Worm (Caenorhabditis elegans) whole organism, mixed stage, embryonic: ENCODE measurements around the gene D1054.3.
A peak's percentile ranks its signal among the peaks of the same experiment; 100 is the strongest.

Experiments used
- M03D4.4 ChIP-seq: sonication (generic microtip); optimal IDR thresholded peaks from 2 replicates; lab custom pipeline; 2017; ENCODE audit warnings: mild to moderate bottlenecking, missing genetic modification characterization, missing compliant biosample characterization
- bed-3 ChIP-seq: fragments of 200-800 bp; sonication (Bioruptor generic); optimal IDR thresholded peaks from 3 replicates; lab custom pipeline; 2018; ENCODE audit warnings: mild to moderate bottlenecking, missing genetic modification characterization, moderate library complexity, missing compliant biosample characterization
- blmp-1 ChIP-seq: fragments of 150-350 bp; optimal IDR thresholded peaks from 2 replicates; lab custom pipeline; 2014; ENCODE audit warnings: missing biosample characterization, missing genetic modification characterization
- ceh-39 ChIP-seq: fragments of 150-350 bp; optimal IDR thresholded peaks from 2 replicates; lab custom pipeline; 2014; ENCODE audit warnings: missing biosample characterization, missing genetic modification characterization
- ceh-43 ChIP-seq: fragments of 200-800 bp; sonication (Bioruptor generic); optimal IDR thresholded peaks from 2 replicates; lab custom pipeline; 2018; ENCODE audit warnings: mild to moderate bottlenecking, missing genetic modification characterization, moderate library complexity, missing compliant biosample characterization
- ceh-83 ChIP-seq: fragments of 200-800 bp; sonication (Bioruptor generic); optimal IDR thresholded peaks from 2 replicates; lab custom pipeline; 2018; ENCODE audit warnings: mild to moderate bottlenecking, missing genetic modification characterization, missing compliant biosample characterization
- ces-1 ChIP-seq: fragments of 150-350 bp; optimal IDR thresholded peaks from 2 replicates; lab custom pipeline; 2014; ENCODE audit warnings: missing biosample characterization, missing genetic modification reagents, missing genetic modification characterization
- cnd-1 ChIP-seq: fragments of 200-800 bp; sonication (Bioruptor generic); optimal IDR thresholded peaks from 2 replicates; lab custom pipeline; 2018; ENCODE audit warnings: mild to moderate bottlenecking, missing genetic modification characterization, missing compliant biosample characterization
- drap-1 ChIP-seq: fragments of 200-800 bp; sonication (Bioruptor generic); optimal IDR thresholded peaks from 3 replicates; lab custom pipeline; 2018; ENCODE audit warnings: mild to moderate bottlenecking, missing genetic modification characterization, missing compliant biosample characterization
- elt-1 ChIP-seq: sonication (generic microtip); optimal IDR thresholded peaks from 2 replicates; lab custom pipeline; 2017; ENCODE audit warnings: missing genetic modification characterization, mild to moderate bottlenecking, missing compliant biosample characterization, antibody characterized with exemption, moderate library complexity, borderline replicate concordance; ENCODE audit not compliant: insufficient read depth
- elt-3 ChIP-seq: fragments of 150-350 bp; optimal IDR thresholded peaks from 2 replicates; lab custom pipeline; 2014; ENCODE audit warnings: missing biosample characterization, missing genetic modification characterization
- flh-1 ChIP-seq: fragments of 200-800 bp; sonication (Bioruptor generic); optimal IDR thresholded peaks from 2 replicates; lab custom pipeline; 2018; ENCODE audit warnings: mild to moderate bottlenecking, missing genetic modification characterization, moderate library complexity, missing compliant biosample characterization
- ham-2 ChIP-seq: fragments of 200-800 bp; sonication (Bioruptor generic); optimal IDR thresholded peaks from 2 replicates; lab custom pipeline; 2018; ENCODE audit warnings: mild to moderate bottlenecking, missing genetic modification characterization, missing compliant biosample characterization
- hlh-1 ChIP-seq: fragments of 150-350 bp; optimal IDR thresholded peaks from 2 replicates; lab custom pipeline; 2014; ENCODE audit warnings: missing biosample characterization, missing genetic modification reagents, missing genetic modification characterization
- lin-32 ChIP-seq: fragments of 200-800 bp; sonication (Bioruptor generic); optimal IDR thresholded peaks from 2 replicates; lab custom pipeline; 2018; ENCODE audit warnings: mild to moderate bottlenecking, missing genetic modification characterization, missing compliant biosample characterization
- lsy-2 ChIP-seq: fragments of 150-350 bp; optimal IDR thresholded peaks from 2 replicates; lab custom pipeline; 2014; ENCODE audit warnings: missing biosample characterization, missing genetic modification characterization
- mab-5 ChIP-seq: fragments of 150-350 bp; optimal IDR thresholded peaks from 2 replicates; lab custom pipeline; 2014; ENCODE audit warnings: missing biosample characterization, missing genetic modification characterization
- mep-1 ChIP-seq: fragments of 150-350 bp; optimal IDR thresholded peaks from 2 replicates; lab custom pipeline; 2017; ENCODE audit warnings: missing biosample characterization, missing genetic modification reagents, missing genetic modification characterization, inconsistent platforms
- nhr-12 ChIP-seq: fragments of 150-350 bp; optimal IDR thresholded peaks from 2 replicates; lab custom pipeline; 2014; ENCODE audit warnings: missing biosample characterization, missing genetic modification characterization
- nhr-2 ChIP-seq: fragments of 150-350 bp; optimal IDR thresholded peaks from 2 replicates; lab custom pipeline; 2014; ENCODE audit warnings: missing biosample characterization, missing genetic modification characterization
- nhr-237 ChIP-seq: fragments of 150-350 bp; optimal IDR thresholded peaks from 2 replicates; lab custom pipeline; 2014; ENCODE audit warnings: missing biosample characterization, missing genetic modification characterization
- nhr-28 ChIP-seq: fragments of 150-350 bp; optimal IDR thresholded peaks from 2 replicates; lab custom pipeline; 2014; ENCODE audit warnings: missing biosample characterization, missing genetic modification characterization
- sem-2 ChIP-seq: fragments of 200-800 bp; sonication (Bioruptor generic); optimal IDR thresholded peaks from 2 replicates; lab custom pipeline; 2018; ENCODE audit warnings: mild to moderate bottlenecking, missing genetic modification characterization, missing compliant biosample characterization
- snpc-4 ChIP-seq: fragments of 150-350 bp; optimal IDR thresholded peaks from 2 replicates; lab custom pipeline; 2014; ENCODE audit warnings: missing biosample characterization, missing genetic modification characterization
- sptf-1 ChIP-seq: sonication (generic microtip); optimal IDR thresholded peaks from 2 replicates; lab custom pipeline; 2017; ENCODE audit warnings: mild to moderate bottlenecking, missing genetic modification characterization, moderate library complexity, missing compliant biosample characterization
- tbx-8 ChIP-seq: fragments of 200-800 bp; sonication (Bioruptor generic); optimal IDR thresholded peaks from 2 replicates; lab custom pipeline; 2018; ENCODE audit warnings: mild to moderate bottlenecking, missing genetic modification characterization, moderate library complexity, missing compliant biosample characterization
- unc-39 ChIP-seq: fragments of 150-350 bp; optimal IDR thresholded peaks from 2 replicates; lab custom pipeline; 2014; ENCODE audit warnings: missing biosample characterization, missing genetic modification characterization
- unc-62 ChIP-seq: fragments of 150-350 bp; optimal IDR thresholded peaks from 2 replicates; lab custom pipeline; 2014; ENCODE audit warnings: missing biosample characterization, missing genetic modification reagents, missing genetic modification characterization
- zip-8 ChIP-seq: fragments of 150-350 bp; optimal IDR thresholded peaks from 2 replicates; lab custom pipeline; 2014; ENCODE audit warnings: missing biosample characterization, missing genetic modification characterization

Gene D1054.3

ce11 chrV:10771390-10771789 is at the start of gene D1054.3:
Gene D1054.3 (plus strand): TSS chrV:10771451.
- TF ChIP-seq nhr-12 (tag; lab: Kevin White, UChicago) (no peak), lsy-2 (no peak), ces-1 (GFP tag; lab: Kevin White, UChicago) (no peak), blmp-1 (tag; lab: Kevin White, UChicago) (no peak), ham-2 (no peak), elt-3 (no peak)

DNA sequence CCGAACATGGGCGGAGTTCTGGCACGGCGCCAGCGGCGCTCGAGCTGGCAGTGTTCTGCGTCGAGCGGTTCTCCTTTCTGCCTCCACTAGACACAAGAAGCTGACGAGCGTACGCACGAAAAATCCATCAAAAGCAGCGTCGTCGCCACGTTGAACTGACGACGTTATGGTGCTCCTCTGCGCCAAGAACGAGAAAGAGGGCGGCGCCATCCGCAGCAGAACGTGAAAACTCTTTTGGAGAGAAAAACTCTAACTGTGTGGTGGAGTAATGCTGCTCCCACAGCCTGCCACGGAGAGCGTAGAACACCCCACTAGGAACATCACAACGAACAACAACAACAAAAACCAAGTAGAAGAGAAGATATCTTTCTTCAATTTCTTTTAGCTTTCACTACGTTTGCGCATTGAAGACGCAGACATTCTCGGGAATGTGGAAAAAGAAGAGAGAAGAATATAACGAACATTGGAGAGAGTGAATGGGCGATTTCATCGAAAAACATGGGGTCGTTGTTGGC is 49.3 kb upstream of the D1054.3 start:
- TF ChIP-seq cnd-1 (tag; lab: Kevin White, UChicago) (no peak), mep-1 (tag; lab: Kevin White, UChicago) (peak; percentile 2), unc-62 (GFP tag; lab: Kevin White, UChicago) (peak; percentile 8), blmp-1 (tag; lab: Kevin White, UChicago) (peak; percentile 84), hlh-1 (peak; percentile 66)
- TF ChIP-seq, all 35 proteins: peak for 4

- no peak for TF ChIP-seq ham-2
- no peak for TF ChIP-seq ceh-43 (GFP tag; lab: Kevin White, UChicago)
- TF ChIP-seq ceh-83 (GFP tag; lab: Kevin White, UChicago) = no peak
- TF ChIP-seq bed-3 = no peak
- TF ChIP-seq flh-1 (GFP tag; lab: Kevin White, UChicago) = no peak
- no peak for TF ChIP-seq lin-32
- no peak for TF ChIP-seq mep-1 (tag; lab: Kevin White, UChicago)
- no peak for TF ChIP-seq drap-1 (GFP tag; lab: Kevin White, UChicago)
- no peak for TF ChIP-seq nhr-2 (tag; lab: Kevin White, UChicago)
Observed at ce11 chrV:10722595-10722994, 48.7 kb upstream of the D1054.3 start.

- no peak for TF ChIP-seq zip-8 (tag; lab: Kevin White, UChicago)
- TF ChIP-seq elt-1 (tag; lab: Kevin White, UChicago) = no peak
- TF ChIP-seq lsy-2 = no peak
- no peak for TF ChIP-seq ceh-83 (GFP tag; lab: Kevin White, UChicago)
- no peak for TF ChIP-seq flh-1 (GFP tag; lab: Kevin White, UChicago)
- no peak for TF ChIP-seq ces-1 (GFP tag; lab: Kevin White, UChicago)
- no peak for TF ChIP-seq mab-5 (tag; lab: Kevin White, UChicago)
- no peak for TF ChIP-seq mep-1 (tag; lab: Kevin White, UChicago)
- no peak for TF ChIP-seq unc-39 (tag; lab: Kevin White, UChicago)
- no peak for TF ChIP-seq nhr-12 (tag; lab: Kevin White, UChicago)
- no peak for TF ChIP-seq tbx-8 (GFP tag; lab: Kevin White, UChicago)
- no peak for TF ChIP-seq M03D4.4 (tag; lab: Kevin White, UChicago)
- TF ChIP-seq nhr-237 (tag; lab: Kevin White, UChicago) = no peak
Observed at ce11 chrV:10723181-10723580, 48.1 kb upstream of the D1054.3 start.

DNA sequence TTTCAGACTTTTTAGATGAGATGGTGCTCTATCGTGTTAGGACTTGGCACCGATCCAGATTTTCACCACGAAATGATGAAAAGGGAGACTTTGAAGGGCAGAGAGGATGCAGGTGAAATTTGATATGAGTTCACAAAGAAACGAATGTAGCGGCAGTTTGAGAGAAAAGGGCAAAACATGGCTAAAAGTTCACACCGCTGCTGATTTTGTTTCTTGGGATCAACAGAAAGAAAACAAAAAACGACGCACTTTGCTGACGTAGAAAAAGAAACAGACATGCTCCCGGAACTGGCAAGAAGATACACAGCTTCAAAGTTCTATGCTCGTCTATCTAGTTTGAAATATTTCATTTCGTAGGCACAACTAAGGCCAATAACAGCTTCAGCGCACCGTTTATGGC is 47.7 kb upstream of the D1054.3 start:
- TF ChIP-seq hlh-1 = no peak
- no peak for TF ChIP-seq mep-1 (tag; lab: Kevin White, UChicago)
- no peak for TF ChIP-seq ceh-43 (GFP tag; lab: Kevin White, UChicago)
- no peak for TF ChIP-seq ham-2
- TF ChIP-seq elt-1 (tag; lab: Kevin White, UChicago) = no peak
- no peak for TF ChIP-seq ces-1 (GFP tag; lab: Kevin White, UChicago)
- TF ChIP-seq nhr-2 (tag; lab: Kevin White, UChicago) = no peak
- no peak for TF ChIP-seq nhr-12 (tag; lab: Kevin White, UChicago)
- no peak for TF ChIP-seq snpc-4
- TF ChIP-seq M03D4.4 (tag; lab: Kevin White, UChicago) = no peak
- TF ChIP-seq mab-5 (tag; lab: Kevin White, UChicago) = no peak
- TF ChIP-seq nhr-237 (tag; lab: Kevin White, UChicago) = no peak
- no peak for TF ChIP-seq sem-2 (GFP tag; lab: Kevin White, UChicago)
- no peak for TF ChIP-seq zip-8 (tag; lab: Kevin White, UChicago)
- TF ChIP-seq ceh-39 = no peak
- TF ChIP-seq bed-3 = no peak
- no peak for TF ChIP-seq lsy-2
- no peak for TF ChIP-seq nhr-28 (tag; lab: Kevin White, UChicago)
- TF ChIP-seq sptf-1 (tag; lab: Kevin White, UChicago) = no peak
